Worm (Caenorhabditis elegans) whole organism, young adult: ENCODE data around the gene Y67D8B.3.
A peak's percentile ranks its signal among the peaks of the same experiment; 100 is the strongest.

Experiments used
- bed-1 ChIP-seq: fragments of 200-800 bp; sonication (Bioruptor generic); IDR thresholded peaks from 2 replicates; pipeline ENCODE4 v1.3.6; 2022; ENCODE audit warnings: missing genetic modification reagents, missing genetic modification characterization, missing compliant biosample characterization
- ceh-100 ChIP-seq: fragments of 200-800 bp; sonication (Bioruptor generic); IDR thresholded peaks from 2 replicates; pipeline ENCODE4 v1.3.6; 2022; ENCODE audit warnings: missing genetic modification reagents, missing genetic modification characterization, missing compliant biosample characterization
- ceh-27 ChIP-seq: fragments of 200-800 bp; sonication (Bioruptor generic); optimal IDR thresholded peaks from 2 replicates; lab custom pipeline; 2018; ENCODE audit warnings: mild to moderate bottlenecking, missing genetic modification characterization, moderate library complexity, missing compliant biosample characterization
- egl-18 ChIP-seq: fragments of 200-800 bp; sonication (Bioruptor generic); IDR thresholded peaks from 2 replicates; pipeline ENCODE4 v1.3.6; 2022; ENCODE audit warnings: missing genetic modification reagents, missing genetic modification characterization, missing compliant biosample characterization
- egl-44 ChIP-seq: fragments of 200-800 bp; sonication (Bioruptor generic); IDR thresholded peaks from 2 replicates; pipeline ENCODE4 v1.3.6; 2022; ENCODE audit warnings: missing genetic modification reagents, missing genetic modification characterization, missing compliant biosample characterization
- hmg-20 ChIP-seq: fragments of 200-800 bp; sonication (Bioruptor generic); IDR thresholded peaks from 2 replicates; pipeline ENCODE4 v1.3.6; 2022; ENCODE audit warnings: missing genetic modification reagents, missing genetic modification characterization, missing compliant biosample characterization
- hrde-1 ChIP-seq: sonication (generic microtip); optimal IDR thresholded peaks from 2 replicates; lab custom pipeline; 2016; ENCODE audit warnings: missing genetic modification characterization, mild to moderate bottlenecking, missing compliant biosample characterization, moderate library complexity, missing genotype, missing genetic modification reagents, borderline replicate concordance
- lin-26 ChIP-seq: fragments of 200-800 bp; sonication (Bioruptor generic); IDR thresholded peaks from 2 replicates; pipeline ENCODE4 v1.3.6; 2022; ENCODE audit warnings: missing genetic modification reagents, missing genetic modification characterization, missing compliant biosample characterization
- madf-3 ChIP-seq: fragments of 200-800 bp; sonication (Bioruptor generic); IDR thresholded peaks from 2 replicates; pipeline ENCODE4 v1.3.6; 2022; ENCODE audit warnings: missing genetic modification reagents, missing genetic modification characterization, missing compliant biosample characterization
- sptf-2 ChIP-seq: fragments of 200-800 bp; sonication (Bioruptor generic); optimal IDR thresholded peaks from 2 replicates; lab custom pipeline; 2018; ENCODE audit warnings: mild to moderate bottlenecking, missing genetic modification characterization, missing compliant biosample characterization
- unc-62 ChIP-seq: fragments of 150-350 bp; optimal IDR thresholded peaks from 2 replicates; lab custom pipeline; 2014; ENCODE audit warnings: missing biosample characterization, missing genetic modification reagents, missing genetic modification characterization
- ztf-18 ChIP-seq: sonication (generic microtip); optimal IDR thresholded peaks from 2 replicates; lab custom pipeline; 2016; ENCODE audit warnings: missing genotype, mild to moderate bottlenecking, missing genetic modification characterization, missing compliant biosample characterization
- ztf-26 ChIP-seq: sonication (generic microtip); optimal IDR thresholded peaks from 2 replicates; lab custom pipeline; 2017; ENCODE audit warnings: missing genetic modification characterization, missing compliant biosample characterization

- no peak for TF ChIP-seq sptf-2
- 0 out of 2 replicates have a peak, but pooled peaks have one; percentile 14 for TF ChIP-seq lin-26 (GFP tag; lab: Robert Waterston, UW)
- TF ChIP-seq ztf-26 (tag; lab: Kevin White, UChicago) = no peak
- TF ChIP-seq hmg-20 (GFP tag; lab: Robert Waterston, UW) = no peak
- no peak for TF ChIP-seq unc-62 (GFP tag; lab: Kevin White, UChicago)
- no peak for TF ChIP-seq bed-1 (GFP tag; lab: Robert Waterston, UW)
- TF ChIP-seq madf-3 (GFP tag; lab: Robert Waterston, UW) = peak; percentile 88
- peak; percentile 42; the same call in 1 of the 2 replicates for TF ChIP-seq ceh-100 (GFP tag; lab: Robert Waterston, UW)
- no peak for TF ChIP-seq egl-18 (GFP tag; lab: Robert Waterston, UW)
- no peak for TF ChIP-seq ceh-27 (GFP tag; lab: Kevin White, UChicago)
- TF ChIP-seq ztf-18 (tag; lab: Kevin White, UChicago) = no peak
- no peak for TF ChIP-seq egl-44
- no peak for TF ChIP-seq hrde-1 (tag; lab: Kevin White, UChicago)
Measured at ce11 chrIV:3211929-3212328, 9.9 kb upstream of the Y67D8B.3 start.
